Worm (Caenorhabditis elegans) whole organism, young adult: ENCODE results near the gene F14H3.14.

Source experiments
- B0035.1 ChIP-seq: sonication (generic microtip); optimal IDR thresholded peaks from 2 replicates; lab custom pipeline; 2016; ENCODE audit warnings: missing genetic modification characterization, mild to moderate bottlenecking, missing compliant biosample characterization, missing genotype, missing genetic modification reagents
- C06A6.2 ChIP-seq: fragments of 200-800 bp; sonication (Bioruptor generic); conservative IDR thresholded peaks from 2 replicates; pipeline ENCODE4 v1.3.6; 2022; ENCODE audit warnings: missing genetic modification characterization, missing compliant biosample characterization
- C17E4.6 ChIP-seq: fragments of 200-800 bp; sonication (Bioruptor generic); IDR thresholded peaks from 2 replicates; pipeline ENCODE4 v1.3.6; 2022; ENCODE audit warnings: missing genetic modification reagents, missing genetic modification characterization, missing compliant biosample characterization
- F22D6.2 ChIP-seq: sonication (generic microtip); optimal IDR thresholded peaks from 2 replicates; lab custom pipeline; 2016; ENCODE audit warnings: mild to moderate bottlenecking, missing genetic modification characterization, missing compliant biosample characterization
- F49E8.2 ChIP-seq: sonication (generic microtip); optimal IDR thresholded peaks from 3 replicates; lab custom pipeline; 2017; ENCODE audit warnings: missing genetic modification characterization, mild to moderate bottlenecking, missing compliant biosample characterization, antibody characterized with exemption, moderate library complexity; ENCODE audit not compliant: insufficient read depth
- K11D2.4 ChIP-seq: fragments of 200-800 bp; sonication (Bioruptor generic); IDR thresholded peaks from 2 replicates; pipeline ENCODE4 v1.3.6; 2022; ENCODE audit warnings: missing genetic modification reagents, missing genetic modification characterization, missing compliant biosample characterization
- K12H6.12 ChIP-seq: fragments of 200-800 bp; sonication (Bioruptor generic); optimal IDR thresholded peaks from 2 replicates; lab custom pipeline; 2018; ENCODE audit warnings: mild to moderate bottlenecking, missing genetic modification characterization, missing compliant biosample characterization
- T07F8.4 ChIP-seq: sonication (generic microtip); optimal IDR thresholded peaks from 2 replicates; lab custom pipeline; 2016; ENCODE audit warnings: mild to moderate bottlenecking, missing genetic modification characterization, moderate library complexity, missing compliant biosample characterization
- Y67H2A.10 ChIP-seq: fragments of 200-800 bp; sonication (Bioruptor generic); conservative IDR thresholded peaks from 2 replicates; pipeline ENCODE4 v1.3.6; 2022; ENCODE audit warnings: missing genetic modification reagents, missing genetic modification characterization, missing compliant biosample characterization
- ama-1 ChIP-seq, 3 experiments: fragments of 150-350 bp in 1 of 3; sonication (generic microtip) in 2 of 3; optimal IDR thresholded peaks; 2 replicates each; lab custom pipeline; 2014 to 2018; ENCODE audit warnings: missing biosample characterization in 2 of 3, missing genetic modification characterization in 2 of 3, missing genetic modification reagents in 2 of 3
- aptf-2 ChIP-seq: fragments of 200-800 bp; sonication (Bioruptor generic); conservative IDR thresholded peaks from 2 replicates; pipeline ENCODE4 v1.3.6; 2022; ENCODE audit warnings: missing genetic modification reagents, missing genetic modification characterization, missing compliant biosample characterization
- attf-6 ChIP-seq: fragments of 200-800 bp; sonication (Bioruptor generic); IDR thresholded peaks from 2 replicates; pipeline ENCODE4 v1.3.6; 2022; ENCODE audit warnings: missing genetic modification reagents, missing genetic modification characterization, missing compliant biosample characterization
- bed-2 ChIP-seq: fragments of 200-800 bp; sonication (Bioruptor generic); IDR thresholded peaks from 2 replicates; pipeline ENCODE4 v1.3.6; 2022; ENCODE audit warnings: missing genetic modification reagents, missing genetic modification characterization, missing compliant biosample characterization
- ceh-100 ChIP-seq: fragments of 200-800 bp; sonication (Bioruptor generic); IDR thresholded peaks from 2 replicates; pipeline ENCODE4 v1.3.6; 2022; ENCODE audit warnings: missing genetic modification reagents, missing genetic modification characterization, missing compliant biosample characterization
- ceh-27 ChIP-seq: fragments of 200-800 bp; sonication (Bioruptor generic); optimal IDR thresholded peaks from 2 replicates; lab custom pipeline; 2018; ENCODE audit warnings: mild to moderate bottlenecking, missing genetic modification characterization, moderate library complexity, missing compliant biosample characterization
- ceh-79 ChIP-seq: sonication (generic microtip); optimal IDR thresholded peaks from 2 replicates; lab custom pipeline; 2017; ENCODE audit warnings: mild to moderate bottlenecking, missing genetic modification characterization, missing compliant biosample characterization
- die-1 ChIP-seq: sonication (generic microtip); optimal IDR thresholded peaks from 2 replicates; lab custom pipeline; 2016; ENCODE audit warnings: missing genotype, mild to moderate bottlenecking, missing genetic modification characterization, missing compliant biosample characterization
- dpff-1 ChIP-seq: sonication (generic microtip); optimal IDR thresholded peaks from 2 replicates; lab custom pipeline; 2017; ENCODE audit warnings: mild to moderate bottlenecking, missing genetic modification characterization, missing compliant biosample characterization
- dpl-1 ChIP-seq: fragments of 150-350 bp; optimal IDR thresholded peaks from 2 replicates; lab custom pipeline; 2014; ENCODE audit warnings: missing biosample characterization, missing genetic modification reagents, missing genetic modification characterization
- efl-1 ChIP-seq: fragments of 150-350 bp; optimal IDR thresholded peaks from 2 replicates; lab custom pipeline; 2014; ENCODE audit warnings: missing biosample characterization, missing genetic modification reagents, missing genetic modification characterization
- ets-4 ChIP-seq: fragments of 200-800 bp; sonication (Bioruptor generic); optimal IDR thresholded peaks from 2 replicates; lab custom pipeline; 2018; ENCODE audit warnings: mild to moderate bottlenecking, missing genetic modification characterization, missing compliant biosample characterization
- gei-17 ChIP-seq: fragments of 200-800 bp; sonication (Bioruptor generic); optimal IDR thresholded peaks from 2 replicates; lab custom pipeline; 2018; ENCODE audit warnings: mild to moderate bottlenecking, missing genetic modification characterization, missing compliant biosample characterization
- him-1 ChIP-seq: sonication (generic microtip); optimal IDR thresholded peaks from 2 replicates; lab custom pipeline; 2016; ENCODE audit warnings: missing genotype, missing genetic modification reagents, missing genetic modification characterization, missing compliant biosample characterization
- hmg-1.2 ChIP-seq: fragments of 200-800 bp; sonication (Bioruptor generic); IDR thresholded peaks from 2 replicates; pipeline ENCODE4 v1.3.6; 2022; ENCODE audit warnings: missing genetic modification reagents, missing genetic modification characterization, missing compliant biosample characterization
- let-607 ChIP-seq, 2 experiments: fragments of 200-800 bp in 1 of 2; sonication (Bioruptor generic) in 1 of 2; sonication (generic microtip) in 1 of 2; optimal IDR thresholded peaks; 2 replicates each; lab custom pipeline; 2016 to 2018; ENCODE audit warnings: mild to moderate bottlenecking in 2 of 2, missing compliant biosample characterization in 2 of 2, missing genetic modification characterization in 2 of 2, moderate library complexity in 2 of 2, missing genotype in 1 of 2
- lin-35 ChIP-seq, 3 experiments: fragments of 150-350 bp in 2 of 3; sonication (generic microtip) in 1 of 3; optimal IDR thresholded peaks; 2 replicates each; lab custom pipeline; 2014 to 2018; ENCODE audit warnings: missing biosample characterization in 3 of 3, missing genetic modification characterization in 3 of 3, missing genetic modification reagents in 3 of 3
- lin-40 ChIP-seq: sonication (generic microtip); optimal IDR thresholded peaks from 2 replicates; lab custom pipeline; 2016; ENCODE audit warnings: missing genetic modification characterization, mild to moderate bottlenecking, missing compliant biosample characterization, missing genotype, missing genetic modification reagents
- lir-1 ChIP-seq: fragments of 200-800 bp; sonication (Bioruptor generic); conservative IDR thresholded peaks from 2 replicates; pipeline ENCODE4 v1.3.6; 2022; ENCODE audit warnings: missing genetic modification reagents, missing genetic modification characterization, missing compliant biosample characterization
- lsl-1 ChIP-seq: fragments of 200-800 bp; sonication (Bioruptor generic); optimal IDR thresholded peaks from 2 replicates; lab custom pipeline; 2018; ENCODE audit warnings: mild to moderate bottlenecking, missing genetic modification characterization, moderate library complexity, missing compliant biosample characterization
- madf-10 ChIP-seq: sonication (generic microtip); optimal IDR thresholded peaks from 2 replicates; lab custom pipeline; 2016; ENCODE audit warnings: mild to moderate bottlenecking, missing genetic modification characterization, missing compliant biosample characterization
- mcd-1 ChIP-seq: fragments of 200-800 bp; sonication (Bioruptor generic); IDR thresholded peaks from 2 replicates; pipeline ENCODE4 v1.3.6; 2022; ENCODE audit warnings: missing genetic modification reagents, missing genetic modification characterization, missing compliant biosample characterization
- nfyb-1 ChIP-seq: fragments of 200-800 bp; sonication (Bioruptor generic); IDR thresholded peaks from 2 replicates; pipeline ENCODE4 v1.3.6; 2022; ENCODE audit warnings: missing genetic modification reagents, missing genetic modification characterization, missing compliant biosample characterization
- nhr-80 ChIP-seq: sonication (generic microtip); optimal IDR thresholded peaks from 2 replicates; lab custom pipeline; 2016; ENCODE audit warnings: missing genetic modification characterization, missing compliant biosample characterization
- nhr-90 ChIP-seq: sonication (generic microtip); optimal IDR thresholded peaks from 2 replicates; lab custom pipeline; 2016; ENCODE audit warnings: missing genotype, mild to moderate bottlenecking, missing genetic modification characterization, missing compliant biosample characterization
- sdz-38 ChIP-seq: sonication (generic microtip); optimal IDR thresholded peaks from 2 replicates; lab custom pipeline; 2016; ENCODE audit warnings: missing genotype, missing genetic modification characterization, missing compliant biosample characterization
- snpc-3.4 ChIP-seq: sonication (generic microtip); optimal IDR thresholded peaks from 2 replicates; lab custom pipeline; 2017; ENCODE audit warnings: missing genetic modification characterization, mild to moderate bottlenecking, missing compliant biosample characterization, antibody characterized with exemption, moderate library complexity, missing genotype, missing genetic modification reagents
- snpc-4 ChIP-seq, 5 experiments: fragments of 150-350 bp in 1 of 5; sonication (generic microtip) in 4 of 5; optimal IDR thresholded peaks; 2 replicates each; lab custom pipeline; 2014 to 2018; ENCODE audit warnings: missing genetic modification characterization in 5 of 5, missing biosample characterization in 3 of 5, antibody characterized with exemption in 2 of 5, mild to moderate bottlenecking in 2 of 5, missing compliant biosample characterization in 2 of 5, missing genotype in 2 of 5, moderate library complexity in 2 of 5, missing genetic modification reagents in 1 of 5
- tlf-1 ChIP-seq: fragments of 200-800 bp; sonication (Bioruptor generic); optimal IDR thresholded peaks from 2 replicates; lab custom pipeline; 2018; ENCODE audit warnings: mild to moderate bottlenecking, missing genetic modification characterization, missing compliant biosample characterization
- unc-130 ChIP-seq: sonication (generic microtip); optimal IDR thresholded peaks from 2 replicates; lab custom pipeline; 2016; ENCODE audit warnings: missing genetic modification reagents, missing genetic modification characterization, missing compliant biosample characterization
- xnd-1 ChIP-seq: sonication (generic microtip); optimal IDR thresholded peaks from 2 replicates; lab custom pipeline; 2016; ENCODE audit warnings: missing genotype, missing genetic modification reagents, missing genetic modification characterization, missing compliant biosample characterization
- ztf-18 ChIP-seq: sonication (generic microtip); optimal IDR thresholded peaks from 2 replicates; lab custom pipeline; 2016; ENCODE audit warnings: missing genotype, mild to moderate bottlenecking, missing genetic modification characterization, missing compliant biosample characterization
- ztf-22 ChIP-seq: fragments of 200-800 bp; sonication (Bioruptor generic); optimal IDR thresholded peaks from 2 replicates; lab custom pipeline; 2018; ENCODE audit warnings: mild to moderate bottlenecking, missing genetic modification characterization, moderate library complexity, missing compliant biosample characterization

The F14H3.14 gene

ce11 chrV:16062788-16063187 lies at the start of gene F14H3.14:
Gene F14H3.14 (minus strand): TSS chrV:16062888.
- TF ChIP-seq tlf-1 (GFP tag; lab: Kevin White, UChicago) (no peak), him-1 (no peak), sdz-38 (tag; lab: Kevin White, UChicago) (no peak), xnd-1 (tag; lab: Kevin White, UChicago) (no peak), unc-130 (no peak), attf-6 (GFP tag; lab: Robert Waterston, UW) (no peak), aptf-2 (GFP tag; lab: Robert Waterston, UW) (no peak), ztf-18 (tag; lab: Kevin White, UChicago) (no peak), snpc-4 (GFP tag; optimal IDR thresholded peaks at IDR 0.05; lab: Kevin White, UChicago) (no peak), snpc-4 (tag; optimal IDR thresholded peaks at IDR 0.05; lab: Kevin White, UChicago) (no peak), T07F8.4 (tag; lab: Kevin White, UChicago) (no peak), nfyb-1 (GFP tag; lab: Robert Waterston, UW) (no peak), F49E8.2 (tag; lab: Kevin White, UChicago) (no peak), gei-17 (GFP tag; lab: Kevin White, UChicago) (no peak), dpff-1 (tag; lab: Kevin White, UChicago) (no peak), ztf-22 (no peak), madf-10 (tag; lab: Kevin White, UChicago) (no peak), ama-1 (optimal IDR thresholded peaks at IDR 0.05; lab: Kevin White, UChicago) (no peak), ama-1 (GFP tag; optimal IDR thresholded peaks at IDR 0.05; lab: Kevin White, UChicago) (no peak), ets-4 (GFP tag; lab: Kevin White, UChicago) (no peak)

DNA sequence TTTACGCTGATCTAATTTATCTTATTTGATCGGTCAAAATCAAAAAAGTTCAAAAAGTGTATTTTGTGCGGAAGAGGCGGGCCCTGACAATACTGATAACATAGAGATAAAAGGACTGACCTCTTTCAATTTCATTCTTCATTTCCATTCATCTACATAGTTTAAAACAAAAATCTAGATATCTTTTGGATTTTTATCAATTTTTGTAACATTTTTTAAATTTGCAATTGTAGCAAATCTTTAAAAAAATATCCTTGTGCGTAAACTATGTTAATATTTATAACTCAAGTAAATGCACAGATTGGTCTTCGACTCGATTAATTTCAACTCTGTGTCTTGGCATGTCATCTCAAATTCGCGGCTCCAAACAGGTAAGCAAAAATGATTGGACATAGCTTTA lies 40.9 kb upstream of the F14H3.14 start, which contains the start of gene argk-1:
argk-1 (plus strand) TSS at position 301 of the 400 bp plus-strand sequence.
- TF ChIP-seq lin-40 (tag; lab: Kevin White, UChicago) (no peak), F22D6.2 (tag; lab: Kevin White, UChicago) (no peak), lin-35 (GFP tag; optimal IDR thresholded peaks at IDR 0.05; lab: Kevin White, UChicago) (no peak), K11D2.4 (no peak), B0035.1 (tag; lab: Kevin White, UChicago) (no peak), bed-2 (GFP tag; lab: Robert Waterston, UW) (no peak), him-1 (no peak), hmg-1.2 (GFP tag; lab: Robert Waterston, UW) (no peak), lir-1 (GFP tag; lab: Robert Waterston, UW) (no peak), K12H6.12 (tag; lab: Kevin White, UChicago) (no peak), gei-17 (GFP tag; lab: Kevin White, UChicago) (no peak), ama-1 (optimal IDR thresholded peaks at IDR 0.05; lab: Kevin White, UChicago) (no peak), ama-1 (GFP tag; optimal IDR thresholded peaks at IDR 0.05; lab: Kevin White, UChicago) (no peak)
- TF ChIP-seq, all 124 proteins: peak for 0

ce11 chrV:16100103-16100730 lies 37.5 kb upstream of the F14H3.14 start, which contains the start of gene cth-1:
Gene cth-1 (plus strand): TSS chrV:16100680.
- TF ChIP-seq dpl-1 (GFP tag; lab: Kevin White, UChicago), result no peak
- TF ChIP-seq Y67H2A.10 (GFP tag; lab: Robert Waterston, UW), result no peak
- TF ChIP-seq nhr-80 (tag; lab: Kevin White, UChicago), result peak; percentile 68

- TF ChIP-seq let-607 (tag; optimal IDR thresholded peaks at IDR 0.05; lab: Kevin White, UChicago) (no peak), him-1 (no peak), nhr-90 (tag; lab: Kevin White, UChicago) (no peak), ceh-79 (tag; lab: Kevin White, UChicago) (no peak), die-1 (tag; lab: Kevin White, UChicago) (no peak), C06A6.2 (no peak), mcd-1 (GFP tag; lab: Robert Waterston, UW) (no peak), nhr-80 (tag; lab: Kevin White, UChicago) (no peak), lsl-1 (GFP tag; lab: Kevin White, UChicago) (no peak), ceh-100 (no peak), ceh-27 (GFP tag; lab: Kevin White, UChicago) (no peak), efl-1 (no peak), C17E4.6 (GFP tag; lab: Robert Waterston, UW) (no peak), snpc-3.4 (tag; lab: Kevin White, UChicago) (no peak)
Measured at ce11 chrV:16099441-16099840, 36.8 kb upstream of the F14H3.14 start, which contains the start of gene str-7. Gene str-7 (minus strand): TSS chrV:16099541.
